Worm (Caenorhabditis elegans) whole organism, L3 larva: ENCODE measurements around the gene ani-3.

Experiments
- R02D3.7 ChIP-seq: fragments of 150-350 bp; optimal IDR thresholded peaks from 2 replicates; lab custom pipeline; 2014; ENCODE audit warnings: missing biosample characterization, missing genetic modification characterization
- ZK546.5 ChIP-seq: sonication (generic microtip); optimal IDR thresholded peaks from 2 replicates; lab custom pipeline; 2017; ENCODE audit warnings: missing biosample characterization, missing genetic modification characterization
- aly-2 ChIP-seq: fragments of 150-350 bp; optimal IDR thresholded peaks from 2 replicates; lab custom pipeline; 2014; ENCODE audit warnings: missing biosample characterization, missing genetic modification characterization
- ama-1 ChIP-seq: fragments of 150-350 bp; optimal IDR thresholded peaks from 2 replicates; lab custom pipeline; 2018
- ceh-9 ChIP-seq: sonication (generic microtip); optimal IDR thresholded peaks from 2 replicates; lab custom pipeline; 2018; ENCODE audit warnings: missing biosample characterization, missing genetic modification characterization
- daf-12 ChIP-seq: fragments of 150-350 bp; optimal IDR thresholded peaks from 2 replicates; lab custom pipeline; 2014; ENCODE audit warnings: missing biosample characterization, missing genetic modification reagents, missing genetic modification characterization
- egl-5 ChIP-seq: fragments of 150-350 bp; optimal IDR thresholded peaks from 2 replicates; lab custom pipeline; 2017; ENCODE audit warnings: missing biosample characterization, missing genetic modification reagents, missing genetic modification characterization, inconsistent platforms
- elt-2 ChIP-seq: sonication (generic microtip); optimal IDR thresholded peaks from 2 replicates; lab custom pipeline; 2016; ENCODE audit warnings: missing genetic modification reagents, mild to moderate bottlenecking, missing genetic modification characterization, missing compliant biosample characterization
- elt-3 ChIP-seq, 3 experiments: fragments of 150-350 bp in 1 of 3; sonication (generic microtip) in 2 of 3; optimal IDR thresholded peaks; 2 replicates in 2 of 3; 4 replicates in 1 of 3; lab custom pipeline; 2014 to 2017; ENCODE audit warnings: missing biosample characterization in 3 of 3, missing genetic modification characterization in 3 of 3
- fkh-10 ChIP-seq: sonication (generic microtip); optimal IDR thresholded peaks from 2 replicates; lab custom pipeline; 2017; ENCODE audit warnings: missing biosample characterization, missing genetic modification reagents, missing genetic modification characterization
- fkh-2 ChIP-seq: fragments of 150-350 bp; optimal IDR thresholded peaks from 2 replicates; lab custom pipeline; 2014; ENCODE audit warnings: missing biosample characterization, missing genetic modification reagents, missing genetic modification characterization
- hmg-11 ChIP-seq: sonication (generic microtip); optimal IDR thresholded peaks from 2 replicates; lab custom pipeline; 2016; ENCODE audit warnings: missing genetic modification characterization, missing compliant biosample characterization
- jun-1 ChIP-seq: fragments of 150-350 bp; optimal IDR thresholded peaks from 2 replicates; lab custom pipeline; 2014; ENCODE audit warnings: missing biosample characterization, missing genetic modification reagents, missing genetic modification characterization
- lin-15B ChIP-seq: fragments of 150-350 bp; optimal IDR thresholded peaks from 2 replicates; lab custom pipeline; 2014; ENCODE audit warnings: missing biosample characterization, missing genetic modification characterization
- lin-39 ChIP-seq: fragments of 150-350 bp; optimal IDR thresholded peaks from 2 replicates; lab custom pipeline; 2018; ENCODE audit warnings: missing biosample characterization, missing genetic modification reagents, missing genetic modification characterization
- lsy-12 ChIP-seq: sonication (generic microtip); optimal IDR thresholded peaks from 2 replicates; lab custom pipeline; 2016; ENCODE audit warnings: mild to moderate bottlenecking, missing genetic modification characterization, missing compliant biosample characterization
- mml-1 ChIP-seq: fragments of 150-350 bp; sonication (generic microtip); optimal IDR thresholded peaks from 3 replicates; lab custom pipeline; 2014; ENCODE audit warnings: missing biosample characterization, missing genetic modification characterization
- nfya-1 ChIP-seq: sonication (generic microtip); optimal IDR thresholded peaks from 2 replicates; lab custom pipeline; 2017; ENCODE audit warnings: missing genetic modification characterization, mild to moderate bottlenecking, missing compliant biosample characterization, antibody characterized with exemption, moderate library complexity; ENCODE audit not compliant: insufficient read depth
- nhr-11 ChIP-seq: fragments of 150-350 bp; optimal IDR thresholded peaks from 2 replicates; lab custom pipeline; 2014; ENCODE audit warnings: missing biosample characterization, missing genetic modification characterization
- nhr-12 ChIP-seq: fragments of 150-350 bp; optimal IDR thresholded peaks from 2 replicates; lab custom pipeline; 2014; ENCODE audit warnings: missing biosample characterization, missing genetic modification characterization
- nhr-23 ChIP-seq: fragments of 150-350 bp; optimal IDR thresholded peaks from 2 replicates; lab custom pipeline; 2014; ENCODE audit warnings: missing biosample characterization, missing genetic modification reagents, missing genetic modification characterization
- nhr-25 ChIP-seq: sonication (generic microtip); optimal IDR thresholded peaks from 2 replicates; lab custom pipeline; 2017; ENCODE audit warnings: missing biosample characterization, missing genetic modification characterization
- nhr-43 ChIP-seq: sonication (generic microtip); optimal IDR thresholded peaks from 2 replicates; lab custom pipeline; 2016; ENCODE audit warnings: mild to moderate bottlenecking, missing genetic modification characterization, missing compliant biosample characterization; ENCODE audit not compliant: poor library complexity, severe bottlenecking
- nhr-76 ChIP-seq: fragments of 150-350 bp; sonication (generic microtip); optimal IDR thresholded peaks from 5 replicates; lab custom pipeline; 2014; ENCODE audit warnings: missing biosample characterization, missing genetic modification characterization
- nhr-77 ChIP-seq: fragments of 150-350 bp; optimal IDR thresholded peaks from 2 replicates; lab custom pipeline; 2014; ENCODE audit warnings: missing biosample characterization, missing genetic modification characterization
- pha-4 ChIP-seq: fragments of 150-350 bp; optimal IDR thresholded peaks from 2 replicates; lab custom pipeline; 2014; ENCODE audit warnings: missing biosample characterization, missing genetic modification reagents, missing genetic modification characterization
- pqm-1 ChIP-seq: fragments of 150-350 bp; optimal IDR thresholded peaks from 2 replicates; lab custom pipeline; 2017; ENCODE audit warnings: missing biosample characterization, missing genetic modification characterization, inconsistent platforms
- skn-1 ChIP-seq: fragments of 150-350 bp; optimal IDR thresholded peaks from 2 replicates; lab custom pipeline; 2014; ENCODE audit warnings: missing biosample characterization, missing genetic modification characterization
- snpc-4 ChIP-seq: fragments of 150-350 bp; optimal IDR thresholded peaks from 2 replicates; lab custom pipeline; 2014; ENCODE audit warnings: missing biosample characterization, missing genetic modification characterization
- tbx-2 ChIP-seq: sonication (generic microtip); optimal IDR thresholded peaks from 2 replicates; lab custom pipeline; 2016; ENCODE audit warnings: mild to moderate bottlenecking, missing genetic modification characterization, missing compliant biosample characterization
- unc-39 ChIP-seq: sonication (generic microtip); optimal IDR thresholded peaks from 4 replicates; lab custom pipeline; 2017; ENCODE audit warnings: missing biosample characterization, missing genetic modification characterization
- zag-1 ChIP-seq: fragments of 150-350 bp; optimal IDR thresholded peaks from 2 replicates; lab custom pipeline; 2014; ENCODE audit warnings: missing biosample characterization, missing genetic modification characterization
- ztf-11 ChIP-seq: fragments of 150-350 bp; optimal IDR thresholded peaks from 2 replicates; lab custom pipeline; 2014; ENCODE audit warnings: missing biosample characterization, missing genetic modification characterization
- ztf-4 ChIP-seq: fragments of 150-350 bp; optimal IDR thresholded peaks from 2 replicates; lab custom pipeline; 2014; ENCODE audit warnings: missing biosample characterization, missing genetic modification characterization

The ani-3 gene

ce11 chrV:19719253-19719652, 21.7 kb downstream of the ani-3 start, which contains the start of gene Y116F11A.6:
TSS of gene Y116F11A.6 (plus strand) at chrV:19719553.
- no peak for TF ChIP-seq nhr-77 (tag; lab: Kevin White, UChicago)

DNA sequence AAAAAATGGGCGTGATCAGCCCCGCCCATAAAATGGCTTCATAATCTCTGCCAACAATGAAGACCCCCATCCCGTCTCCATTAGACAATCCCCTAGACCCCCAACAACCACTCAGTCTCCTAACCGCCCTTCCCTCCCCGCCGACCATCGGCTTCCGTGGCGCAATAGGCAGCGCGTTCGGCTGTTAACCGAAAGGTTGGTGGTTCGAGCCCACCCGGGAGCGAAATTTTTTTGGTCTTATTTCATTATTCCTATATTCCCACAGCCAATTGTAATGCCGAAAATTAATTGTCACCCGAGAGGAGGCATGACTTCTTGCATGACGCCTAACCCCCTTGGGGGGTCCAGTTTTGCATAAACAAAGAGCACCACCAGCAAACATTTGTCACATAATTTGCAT, 25.3 kb downstream of the ani-3 start:
- peak; percentile 17 for TF ChIP-seq elt-2
- peak; percentile 1 for TF ChIP-seq nhr-25 (tag; lab: Kevin White, UChicago)
- peak; percentile 17 for TF ChIP-seq nfya-1 (tag; lab: Kevin White, UChicago)
- TF ChIP-seq lin-39, result peak; percentile 53
- TF ChIP-seq pha-4 (tag; lab: Kevin White, UChicago), result peak; percentile 7
- no peak for TF ChIP-seq lin-15B (tag; lab: Kevin White, UChicago)
- no peak for TF ChIP-seq snpc-4 (tag; lab: Kevin White, UChicago)
- peak; percentile 81 for TF ChIP-seq hmg-11 (tag; lab: Kevin White, UChicago)

- TF ChIP-seq hmg-11 (tag; lab: Kevin White, UChicago) (peak; percentile 15), nhr-76 (tag; lab: Kevin White, UChicago) (no peak)
Measured at ce11 chrV:19724589-19724988, 27.1 kb downstream of the ani-3 start.

- TF ChIP-seq pha-4 (tag; lab: Kevin White, UChicago) (no peak), egl-5 (tag; lab: Kevin White, UChicago) (no peak), nhr-25 (tag; lab: Kevin White, UChicago) (no peak), pqm-1 (no peak), zag-1 (tag; lab: Kevin White, UChicago) (no peak)
Measured at ce11 chrV:19727990-19728389, 30.5 kb downstream of the ani-3 start.

DNA sequence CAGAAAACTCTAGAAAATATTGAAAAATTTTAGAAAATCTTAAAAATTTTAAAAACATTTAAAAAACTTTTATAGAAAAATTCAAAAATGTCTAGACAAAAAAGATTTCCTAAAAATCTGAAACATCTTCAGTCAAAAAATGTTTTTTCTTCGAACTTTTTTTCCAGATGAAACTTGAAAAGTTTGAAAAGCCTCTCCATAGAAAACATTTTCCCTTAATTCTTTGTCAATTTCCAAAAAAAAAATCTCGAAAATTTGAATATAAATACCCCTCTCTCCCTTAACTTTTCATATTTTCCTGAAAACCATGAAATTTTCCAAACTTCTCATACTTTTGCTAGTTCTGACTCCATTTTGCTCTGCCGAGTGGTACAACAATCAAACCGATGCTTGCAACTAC, 31.2 kb downstream of the ani-3 start, which contains the start of gene Y116F11A.3:
Y116F11A.3 (plus strand) TSS at position 301 of the 400 bp plus-strand sequence.
- TF ChIP-seq mml-1 (tag; lab: Kevin White, UChicago) (no peak), tbx-2 (tag; lab: Kevin White, UChicago) (no peak), fkh-10 (GFP tag; lab: Kevin White, UChicago) (no peak), unc-39 (tag; lab: Kevin White, UChicago) (no peak), nhr-77 (tag; lab: Kevin White, UChicago) (no peak), elt-2 (no peak), ztf-4 (no peak), ama-1 (no peak), ztf-11 (no peak), lin-39 (no peak)

- TF ChIP-seq jun-1, result no peak
- TF ChIP-seq elt-2, result no peak
- TF ChIP-seq nhr-43, result no peak
- no peak for TF ChIP-seq fkh-2
- no peak for TF ChIP-seq ama-1
- no peak for TF ChIP-seq elt-3 (tag; optimal IDR thresholded peaks at IDR 0.05; lab: Kevin White, UChicago)
- no peak for TF ChIP-seq aly-2 (tag; lab: Kevin White, UChicago)
- TF ChIP-seq pqm-1, result no peak
- no peak for TF ChIP-seq R02D3.7 (tag; lab: Kevin White, UChicago)
- TF ChIP-seq lin-15B (tag; lab: Kevin White, UChicago), result no peak
- TF ChIP-seq ceh-9 (tag; lab: Kevin White, UChicago), result no peak
- no peak for TF ChIP-seq nhr-23 (tag; lab: Kevin White, UChicago)
- TF ChIP-seq pha-4 (tag; lab: Kevin White, UChicago), result no peak
- TF ChIP-seq lsy-12 (tag; lab: Kevin White, UChicago), result no peak
- TF ChIP-seq daf-12, result no peak
- TF ChIP-seq nhr-77 (tag; lab: Kevin White, UChicago), result no peak
- TF ChIP-seq skn-1, result no peak
Measured at ce11 chrV:19730280-19730679, 32.7 kb downstream of the ani-3 start, which contains the start of gene Y116F11A.1. TSS of gene Y116F11A.1 (plus strand) at chrV:19730580.

ce11 chrV:19733728-19734127, 36.2 kb downstream of the ani-3 start:
- no peak for TF ChIP-seq hmg-11 (tag; lab: Kevin White, UChicago)
- TF ChIP-seq fkh-2, result no peak
- no peak for TF ChIP-seq skn-1
- no peak for TF ChIP-seq mml-1 (tag; lab: Kevin White, UChicago)
- no peak for TF ChIP-seq lsy-12 (tag; lab: Kevin White, UChicago)
- no peak for TF ChIP-seq elt-2
- no peak for TF ChIP-seq unc-39 (tag; lab: Kevin White, UChicago)
- TF ChIP-seq ama-1, result no peak
- no peak for TF ChIP-seq ZK546.5 (tag; lab: Kevin White, UChicago)
- no peak for TF ChIP-seq elt-3 (tag; optimal IDR thresholded peaks at IDR 0.05; lab: Kevin White, UChicago)
- TF ChIP-seq nhr-11 (tag; lab: Kevin White, UChicago), result no peak
- no peak for TF ChIP-seq nhr-23 (tag; lab: Kevin White, UChicago)
- no peak for TF ChIP-seq snpc-4 (tag; lab: Kevin White, UChicago)
- no peak for TF ChIP-seq nhr-12 (tag; lab: Kevin White, UChicago)
- TF ChIP-seq pqm-1, result no peak
- TF ChIP-seq, all 47 proteins: peak for 0
